Worm (Caenorhabditis elegans) whole organism, L3 larva: ENCODE results near the gene fmo-4.

Experiments used
- R02D3.7 ChIP-seq: fragments of 150-350 bp; optimal IDR thresholded peaks from 2 replicates; lab custom pipeline; 2014; ENCODE audit warnings: missing biosample characterization, missing genetic modification characterization
- aly-2 ChIP-seq: fragments of 150-350 bp; optimal IDR thresholded peaks from 2 replicates; lab custom pipeline; 2014; ENCODE audit warnings: missing biosample characterization, missing genetic modification characterization
- ama-1 ChIP-seq: fragments of 150-350 bp; optimal IDR thresholded peaks from 2 replicates; lab custom pipeline; 2018
- ceh-16 ChIP-seq: sonication (generic microtip); optimal IDR thresholded peaks from 2 replicates; lab custom pipeline; 2017; ENCODE audit warnings: missing biosample characterization, missing genetic modification characterization
- ceh-28 ChIP-seq: fragments of 150-350 bp; optimal IDR thresholded peaks from 2 replicates; lab custom pipeline; 2014; ENCODE audit warnings: missing biosample characterization, missing genetic modification reagents, missing genetic modification characterization
- ceh-82 ChIP-seq: fragments of 150-350 bp; optimal IDR thresholded peaks from 2 replicates; lab custom pipeline; 2014; ENCODE audit warnings: missing biosample characterization, missing genetic modification characterization
- daf-12 ChIP-seq: fragments of 150-350 bp; optimal IDR thresholded peaks from 2 replicates; lab custom pipeline; 2014; ENCODE audit warnings: missing biosample characterization, missing genetic modification reagents, missing genetic modification characterization
- egl-27 ChIP-seq: sonication (generic microtip); optimal IDR thresholded peaks from 4 replicates; lab custom pipeline; 2017; ENCODE audit warnings: missing biosample characterization, missing genetic modification reagents, missing genetic modification characterization
- egl-5 ChIP-seq: fragments of 150-350 bp; optimal IDR thresholded peaks from 2 replicates; lab custom pipeline; 2017; ENCODE audit warnings: missing biosample characterization, missing genetic modification reagents, missing genetic modification characterization, inconsistent platforms
- elt-1 ChIP-seq: fragments of 150-350 bp; optimal IDR thresholded peaks from 2 replicates; lab custom pipeline; 2014; ENCODE audit warnings: missing biosample characterization, missing genetic modification characterization
- elt-2 ChIP-seq: sonication (generic microtip); optimal IDR thresholded peaks from 2 replicates; lab custom pipeline; 2016; ENCODE audit warnings: missing genetic modification reagents, mild to moderate bottlenecking, missing genetic modification characterization, missing compliant biosample characterization
- eor-1 ChIP-seq, 2 experiments: fragments of 150-350 bp; optimal IDR thresholded peaks; 2 replicates each; lab custom pipeline; 2014 to 2018; ENCODE audit warnings: missing biosample characterization in 2 of 2, missing genetic modification characterization in 2 of 2
- fkh-10 ChIP-seq: sonication (generic microtip); optimal IDR thresholded peaks from 2 replicates; lab custom pipeline; 2017; ENCODE audit warnings: missing biosample characterization, missing genetic modification reagents, missing genetic modification characterization
- fkh-2 ChIP-seq: fragments of 150-350 bp; optimal IDR thresholded peaks from 2 replicates; lab custom pipeline; 2014; ENCODE audit warnings: missing biosample characterization, missing genetic modification reagents, missing genetic modification characterization
- hmg-11 ChIP-seq: sonication (generic microtip); optimal IDR thresholded peaks from 2 replicates; lab custom pipeline; 2016; ENCODE audit warnings: missing genetic modification characterization, missing compliant biosample characterization
- jun-1 ChIP-seq: fragments of 150-350 bp; optimal IDR thresholded peaks from 2 replicates; lab custom pipeline; 2014; ENCODE audit warnings: missing biosample characterization, missing genetic modification reagents, missing genetic modification characterization
- lin-15B ChIP-seq: fragments of 150-350 bp; optimal IDR thresholded peaks from 2 replicates; lab custom pipeline; 2014; ENCODE audit warnings: missing biosample characterization, missing genetic modification characterization
- lin-39 ChIP-seq: fragments of 150-350 bp; optimal IDR thresholded peaks from 2 replicates; lab custom pipeline; 2018; ENCODE audit warnings: missing biosample characterization, missing genetic modification reagents, missing genetic modification characterization
- mml-1 ChIP-seq: fragments of 150-350 bp; sonication (generic microtip); optimal IDR thresholded peaks from 3 replicates; lab custom pipeline; 2014; ENCODE audit warnings: missing biosample characterization, missing genetic modification characterization
- nfya-1 ChIP-seq: sonication (generic microtip); optimal IDR thresholded peaks from 2 replicates; lab custom pipeline; 2017; ENCODE audit warnings: missing genetic modification characterization, mild to moderate bottlenecking, missing compliant biosample characterization, antibody characterized with exemption, moderate library complexity; ENCODE audit not compliant: insufficient read depth
- nhr-23 ChIP-seq: fragments of 150-350 bp; optimal IDR thresholded peaks from 2 replicates; lab custom pipeline; 2014; ENCODE audit warnings: missing biosample characterization, missing genetic modification reagents, missing genetic modification characterization
- nhr-237 ChIP-seq: fragments of 150-350 bp; optimal IDR thresholded peaks from 2 replicates; lab custom pipeline; 2014; ENCODE audit warnings: missing biosample characterization, missing genetic modification characterization
- nhr-25 ChIP-seq: sonication (generic microtip); optimal IDR thresholded peaks from 2 replicates; lab custom pipeline; 2017; ENCODE audit warnings: missing biosample characterization, missing genetic modification characterization
- nhr-28 ChIP-seq: fragments of 150-350 bp; optimal IDR thresholded peaks from 2 replicates; lab custom pipeline; 2014; ENCODE audit warnings: missing biosample characterization, missing genetic modification characterization
- nhr-76 ChIP-seq: fragments of 150-350 bp; sonication (generic microtip); optimal IDR thresholded peaks from 5 replicates; lab custom pipeline; 2014; ENCODE audit warnings: missing biosample characterization, missing genetic modification characterization
- nhr-77 ChIP-seq: fragments of 150-350 bp; optimal IDR thresholded peaks from 2 replicates; lab custom pipeline; 2014; ENCODE audit warnings: missing biosample characterization, missing genetic modification characterization
- pha-4 ChIP-seq: fragments of 150-350 bp; optimal IDR thresholded peaks from 2 replicates; lab custom pipeline; 2014; ENCODE audit warnings: missing biosample characterization, missing genetic modification reagents, missing genetic modification characterization
- pqm-1 ChIP-seq: fragments of 150-350 bp; optimal IDR thresholded peaks from 2 replicates; lab custom pipeline; 2017; ENCODE audit warnings: missing biosample characterization, missing genetic modification characterization, inconsistent platforms
- skn-1 ChIP-seq: fragments of 150-350 bp; optimal IDR thresholded peaks from 2 replicates; lab custom pipeline; 2014; ENCODE audit warnings: missing biosample characterization, missing genetic modification characterization
- snpc-4 ChIP-seq: fragments of 150-350 bp; optimal IDR thresholded peaks from 2 replicates; lab custom pipeline; 2014; ENCODE audit warnings: missing biosample characterization, missing genetic modification characterization
- tbx-2 ChIP-seq: sonication (generic microtip); optimal IDR thresholded peaks from 2 replicates; lab custom pipeline; 2016; ENCODE audit warnings: mild to moderate bottlenecking, missing genetic modification characterization, missing compliant biosample characterization
- unc-39 ChIP-seq: sonication (generic microtip); optimal IDR thresholded peaks from 4 replicates; lab custom pipeline; 2017; ENCODE audit warnings: missing biosample characterization, missing genetic modification characterization
- unc-62 ChIP-seq: fragments of 150-350 bp; sonication (generic microtip); optimal IDR thresholded peaks from 4 replicates; lab custom pipeline; 2014; ENCODE audit warnings: missing biosample characterization, missing genetic modification reagents, missing genetic modification characterization
- ztf-4 ChIP-seq: fragments of 150-350 bp; optimal IDR thresholded peaks from 2 replicates; lab custom pipeline; 2014; ENCODE audit warnings: missing biosample characterization, missing genetic modification characterization

The fmo-4 gene

ce11 chrV:13647185-13647584, 40.7 kb upstream of the fmo-4 start:
- TF ChIP-seq R02D3.7 (tag; lab: Kevin White, UChicago): no peak
- TF ChIP-seq snpc-4 (tag; lab: Kevin White, UChicago): no peak
- TF ChIP-seq elt-1 (tag; lab: Kevin White, UChicago): no peak
- no peak for TF ChIP-seq unc-62 (GFP tag; lab: Kevin White, UChicago)
- no peak for TF ChIP-seq hmg-11
- TF ChIP-seq ztf-4: no peak
- TF ChIP-seq eor-1 (tag; optimal IDR thresholded peaks at IDR 0.05; lab: Kevin White, UChicago): no peak
- TF ChIP-seq nhr-28 (tag; lab: Kevin White, UChicago): no peak
- no peak for TF ChIP-seq daf-12 (tag; lab: Kevin White, UChicago)
- TF ChIP-seq nfya-1: no peak

ce11 chrV:13645848-13646578, 39.5 kb upstream of the fmo-4 start:
- TF ChIP-seq pha-4 (tag; lab: Kevin White, UChicago) (no peak), R02D3.7 (tag; lab: Kevin White, UChicago) (no peak), nhr-25 (tag; lab: Kevin White, UChicago) (no peak), nhr-237 (no peak), aly-2 (tag; lab: Kevin White, UChicago) (no peak), unc-39 (no peak), mml-1 (tag; lab: Kevin White, UChicago) (no peak), tbx-2 (no peak), ceh-82 (no peak), nhr-23 (tag; lab: Kevin White, UChicago) (no peak), nhr-76 (tag; lab: Kevin White, UChicago) (no peak), ceh-28 (no peak), nhr-28 (tag; lab: Kevin White, UChicago) (no peak), unc-62 (GFP tag; lab: Kevin White, UChicago) (no peak), egl-27 (tag; lab: Kevin White, UChicago) (no peak), lin-15B (tag; lab: Kevin White, UChicago) (no peak), skn-1 (tag; lab: Kevin White, UChicago) (no peak)

ce11 chrV:13638040-13638439, 31.5 kb upstream of the fmo-4 start:
- TF ChIP-seq pha-4 (tag; lab: Kevin White, UChicago) (peak; percentile 3), nhr-77 (tag; lab: Kevin White, UChicago) (no peak), elt-2 (tag; lab: Kevin White, UChicago) (peak; percentile 89), jun-1 (tag; lab: Kevin White, UChicago) (peak; percentile 22), ceh-82 (no peak)
- TF ChIP-seq, all 47 proteins: peak for 3

- TF ChIP-seq egl-5 (tag; lab: Kevin White, UChicago) (no peak), nhr-23 (tag; lab: Kevin White, UChicago) (peak; percentile 21), elt-1 (tag; lab: Kevin White, UChicago) (peak; percentile 8)
Measured at ce11 chrV:13636411-13636810, 29.9 kb upstream of the fmo-4 start.

ce11 chrV:13634149-13634548, 27.6 kb upstream of the fmo-4 start, which contains the start of gene H37A05.2:
Gene H37A05.2 (minus strand): TSS chrV:13634249.
- no peak for TF ChIP-seq skn-1 (tag; lab: Kevin White, UChicago)
- TF ChIP-seq, all 47 proteins: peak for 0

- no peak for TF ChIP-seq pqm-1 (tag; lab: Kevin White, UChicago)
- no peak for TF ChIP-seq mml-1 (tag; lab: Kevin White, UChicago)
- no peak for TF ChIP-seq ceh-16 (tag; lab: Kevin White, UChicago)
- peak; percentile 4 for TF ChIP-seq lin-39 (tag; lab: Kevin White, UChicago)
- TF ChIP-seq nhr-23 (tag; lab: Kevin White, UChicago): no peak
- TF ChIP-seq snpc-4 (tag; lab: Kevin White, UChicago): no peak
- TF ChIP-seq nhr-28 (tag; lab: Kevin White, UChicago): no peak
- no peak for TF ChIP-seq lin-15B (tag; lab: Kevin White, UChicago)
- no peak for TF ChIP-seq fkh-2 (tag; lab: Kevin White, UChicago)
- TF ChIP-seq ceh-82: no peak
- no peak for TF ChIP-seq ama-1 (lab: Kevin White, UChicago)
- TF ChIP-seq fkh-10 (GFP tag; lab: Kevin White, UChicago): no peak
- peak; percentile 35 for TF ChIP-seq egl-5 (tag; lab: Kevin White, UChicago)
- no peak for TF ChIP-seq nhr-76 (tag; lab: Kevin White, UChicago)
Measured at ce11 chrV:13627103-13627623, 20.7 kb upstream of the fmo-4 start, which contains the start of gene sde-2. Gene sde-2 (plus strand): TSS chrV:13627573.
